Worm (Caenorhabditis elegans) whole organism, late embryonic: ENCODE data around the gene clec-39.

ENCODE experiments used
- ama-1 ChIP-seq: fragments of 150-350 bp; optimal IDR thresholded peaks from 2 replicates; lab custom pipeline; 2014
- ceh-19 ChIP-seq: fragments of 200-800 bp; sonication (Bioruptor generic); optimal IDR thresholded peaks from 2 replicates; lab custom pipeline; 2018; ENCODE audit warnings: mild to moderate bottlenecking, missing genetic modification characterization, missing compliant biosample characterization
- fkh-6 ChIP-seq: sonication (generic microtip); optimal IDR thresholded peaks from 2 replicates; lab custom pipeline; 2016; ENCODE audit warnings: missing genetic modification characterization, missing compliant biosample characterization
- hlh-13 ChIP-seq: fragments of 200-800 bp; sonication (Bioruptor generic); optimal IDR thresholded peaks from 2 replicates; lab custom pipeline; 2018; ENCODE audit warnings: mild to moderate bottlenecking, missing genetic modification characterization, missing compliant biosample characterization
- hlh-15 ChIP-seq: sonication (generic microtip); optimal IDR thresholded peaks from 2 replicates; lab custom pipeline; 2016; ENCODE audit warnings: missing genetic modification characterization, missing compliant biosample characterization
- nhr-11 ChIP-seq: fragments of 150-350 bp; optimal IDR thresholded peaks from 2 replicates; lab custom pipeline; 2014; ENCODE audit warnings: missing biosample characterization, missing genetic modification characterization
- odd-2 ChIP-seq: sonication (generic microtip); optimal IDR thresholded peaks from 2 replicates; lab custom pipeline; 2017; ENCODE audit warnings: antibody characterized with exemption, mild to moderate bottlenecking, missing genetic modification characterization, missing compliant biosample characterization
- sox-4 ChIP-seq: sonication (generic microtip); optimal IDR thresholded peaks from 2 replicates; lab custom pipeline; 2017; ENCODE audit warnings: mild to moderate bottlenecking, missing genetic modification characterization, inconsistent platforms, missing compliant biosample characterization
- tbx-7 ChIP-seq: sonication (generic microtip); optimal IDR thresholded peaks from 2 replicates; lab custom pipeline; 2016; ENCODE audit warnings: missing genotype, missing genetic modification characterization, missing compliant biosample characterization

DNA sequence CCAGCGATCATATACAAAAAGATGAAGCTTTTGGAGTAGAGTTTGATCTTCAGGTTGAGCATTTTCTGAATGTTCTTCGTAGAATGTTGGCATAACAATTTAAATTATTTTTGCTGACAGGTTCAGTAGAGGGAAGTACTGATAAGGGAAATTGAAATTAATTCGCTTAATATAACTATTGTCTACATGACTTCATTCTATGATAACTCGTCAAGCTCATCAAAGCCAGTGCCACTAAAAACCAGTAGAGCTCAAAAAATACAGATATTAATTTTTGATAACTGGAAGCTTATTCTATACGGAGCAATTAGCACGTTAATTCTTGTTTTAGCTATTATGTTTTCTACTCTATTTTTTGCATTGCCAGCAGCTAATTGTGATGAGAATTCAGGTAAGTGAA, at the start of gene clec-39, which contains the start of gene clec-29:
- TF ChIP-seq fkh-6 (no peak), odd-2 (tag; lab: Kevin White, UChicago) (no peak), hlh-13 (no peak), ceh-19 (GFP tag; lab: Kevin White, UChicago) (no peak), nhr-11 (tag; lab: Kevin White, UChicago) (no peak), sox-4 (no peak), ama-1 (no peak), tbx-7 (tag; lab: Kevin White, UChicago) (no peak), hlh-15 (tag; lab: Kevin White, UChicago) (no peak)
